Worm (Caenorhabditis elegans) whole organism, L1 larva: ENCODE data around the gene gcy-33.

Source experiments
- C16A3.4 ChIP-seq: fragments of 150-350 bp; optimal IDR thresholded peaks from 2 replicates; lab custom pipeline; 2014; ENCODE audit warnings: missing biosample characterization, missing genetic modification characterization
- F16B12.6 ChIP-seq: fragments of 150-350 bp; optimal IDR thresholded peaks from 2 replicates; lab custom pipeline; 2014; ENCODE audit warnings: missing biosample characterization, missing genetic modification characterization
- aha-1 ChIP-seq: fragments of 150-350 bp; optimal IDR thresholded peaks from 2 replicates; lab custom pipeline; 2014; ENCODE audit warnings: missing biosample characterization, missing genetic modification characterization
- aly-2 ChIP-seq: fragments of 150-350 bp; optimal IDR thresholded peaks from 2 replicates; lab custom pipeline; 2014; ENCODE audit warnings: missing biosample characterization, missing genetic modification characterization
- blmp-1 ChIP-seq: fragments of 150-350 bp; optimal IDR thresholded peaks from 2 replicates; lab custom pipeline; 2014; ENCODE audit warnings: missing biosample characterization, missing genetic modification characterization
- ceh-82 ChIP-seq, 3 experiments: fragments of 150-350 bp in 1 of 3; sonication (generic microtip) in 2 of 3; optimal IDR thresholded peaks; 2 replicates each; lab custom pipeline; 2014 to 2017; ENCODE audit warnings: missing biosample characterization in 3 of 3, missing genetic modification characterization in 3 of 3
- dpl-1 ChIP-seq, 3 experiments: fragments of 150-350 bp in 2 of 3; sonication (generic microtip) in 1 of 3; optimal IDR thresholded peaks; 2 replicates each; lab custom pipeline; 2014 to 2017; ENCODE audit warnings: missing biosample characterization in 3 of 3, missing genetic modification characterization in 3 of 3, missing genetic modification reagents in 3 of 3
- dsc-1 ChIP-seq: sonication (generic microtip); optimal IDR thresholded peaks from 2 replicates; lab custom pipeline; 2016; ENCODE audit warnings: mild to moderate bottlenecking, missing genetic modification characterization, missing compliant biosample characterization
- efl-1 ChIP-seq, 4 experiments: fragments of 150-350 bp; optimal IDR thresholded peaks in 3 of 4; peaks in 1 of 4; 1 replicate in 1 of 4; 2 replicates in 3 of 4; lab custom pipeline; 2014; ENCODE audit warnings: missing biosample characterization in 2 of 4, missing genetic modification characterization in 2 of 4, missing genetic modification reagents in 2 of 4
- egl-13 ChIP-seq: sonication (generic microtip); optimal IDR thresholded peaks from 2 replicates; lab custom pipeline; 2016; ENCODE audit warnings: missing genotype, missing genetic modification reagents, missing genetic modification characterization, missing compliant biosample characterization
- egl-27 ChIP-seq, 2 experiments: fragments of 150-350 bp in 1 of 2; sonication (generic microtip); optimal IDR thresholded peaks; 3 replicates each; lab custom pipeline; 2017 to 2018; ENCODE audit warnings: missing biosample characterization in 2 of 2, missing genetic modification characterization in 2 of 2, missing genetic modification reagents in 2 of 2
- elt-2 ChIP-seq: sonication (generic microtip); optimal IDR thresholded peaks from 2 replicates; lab custom pipeline; 2016; ENCODE audit warnings: missing genetic modification characterization, mild to moderate bottlenecking, inconsistent platforms, missing compliant biosample characterization, missing genetic modification reagents
- elt-3 ChIP-seq, 6 experiments: fragments of 150-350 bp in 1 of 6; sonication (generic microtip); optimal IDR thresholded peaks; 2 replicates each; lab custom pipeline; 2017 to 2018; ENCODE audit warnings: missing biosample characterization in 6 of 6, missing genetic modification characterization in 6 of 6, inconsistent platforms in 1 of 6
- fkh-4 ChIP-seq: sonication (generic microtip); optimal IDR thresholded peaks from 2 replicates; lab custom pipeline; 2016; ENCODE audit warnings: missing compliant biosample characterization, missing genetic modification characterization, borderline replicate concordance
- fkh-8 ChIP-seq: sonication (generic microtip); optimal IDR thresholded peaks from 2 replicates; lab custom pipeline; 2016; ENCODE audit warnings: mild to moderate bottlenecking, missing genetic modification characterization, missing compliant biosample characterization
- fos-1 ChIP-seq: fragments of 150-350 bp; optimal IDR thresholded peaks from 2 replicates; lab custom pipeline; 2014; ENCODE audit warnings: missing biosample characterization, missing genetic modification characterization
- hpl-2 ChIP-seq: fragments of 150-350 bp; optimal IDR thresholded peaks from 2 replicates; lab custom pipeline; 2014; ENCODE audit warnings: missing biosample characterization, missing genetic modification reagents, missing genetic modification characterization
- irx-1 ChIP-seq: sonication (generic microtip); optimal IDR thresholded peaks from 2 replicates; lab custom pipeline; 2016; ENCODE audit warnings: missing genetic modification characterization, missing compliant biosample characterization
- lin-15B ChIP-seq: fragments of 150-350 bp; sonication (generic microtip); optimal IDR thresholded peaks from 3 replicates; lab custom pipeline; 2014; ENCODE audit warnings: missing biosample characterization, missing genetic modification characterization
- lin-35 ChIP-seq, 2 experiments: fragments of 150-350 bp; optimal IDR thresholded peaks; 2 replicates each; lab custom pipeline; 2014; ENCODE audit warnings: missing biosample characterization in 2 of 2, missing genetic modification characterization in 2 of 2, missing genetic modification reagents in 2 of 2
- lin-39 ChIP-seq: fragments of 150-350 bp; optimal IDR thresholded peaks from 2 replicates; lab custom pipeline; 2014; ENCODE audit warnings: missing biosample characterization, missing genetic modification reagents, missing genetic modification characterization
- lir-3 ChIP-seq: sonication (generic microtip); optimal IDR thresholded peaks from 2 replicates; lab custom pipeline; 2016; ENCODE audit warnings: mild to moderate bottlenecking, missing genetic modification characterization, moderate library complexity, missing compliant biosample characterization; ENCODE audit not compliant: poor library complexity
- lsy-2 ChIP-seq, 2 experiments: fragments of 150-350 bp; optimal IDR thresholded peaks; 2 replicates each; lab custom pipeline; 2014; ENCODE audit warnings: missing biosample characterization in 2 of 2, missing genetic modification characterization in 2 of 2
- mab-9 ChIP-seq: fragments of 200-800 bp; sonication (Bioruptor generic); IDR thresholded peaks from 2 replicates; pipeline ENCODE4 v1.3.6; 2022; ENCODE audit warnings: missing genetic modification reagents, missing genetic modification characterization, missing compliant biosample characterization
- mep-1 ChIP-seq: fragments of 150-350 bp; optimal IDR thresholded peaks from 2 replicates; lab custom pipeline; 2014; ENCODE audit warnings: missing biosample characterization, missing genetic modification characterization
- nhr-12 ChIP-seq: sonication (generic microtip); optimal IDR thresholded peaks from 2 replicates; lab custom pipeline; 2017; ENCODE audit warnings: missing biosample characterization, missing genetic modification characterization
- nhr-19 ChIP-seq: fragments of 200-800 bp; sonication (Bioruptor generic); conservative IDR thresholded peaks from 2 replicates; pipeline ENCODE4 v1.3.6; 2022; ENCODE audit warnings: missing genetic modification characterization, missing compliant biosample characterization
- nhr-47 ChIP-seq: sonication (generic microtip); optimal IDR thresholded peaks from 2 replicates; lab custom pipeline; 2016; ENCODE audit warnings: mild to moderate bottlenecking, missing genetic modification characterization, moderate library complexity, missing compliant biosample characterization
- nhr-71 ChIP-seq: sonication (generic microtip); optimal IDR thresholded peaks from 2 replicates; lab custom pipeline; 2016; ENCODE audit warnings: mild to moderate bottlenecking, missing genetic modification characterization, moderate library complexity, missing compliant biosample characterization
- nhr-77 ChIP-seq: fragments of 150-350 bp; optimal IDR thresholded peaks from 2 replicates; lab custom pipeline; 2014; ENCODE audit warnings: missing biosample characterization, missing genetic modification characterization
- nhr-85 ChIP-seq: sonication (generic microtip); peaks from one replicate; lab custom pipeline; 2016; ENCODE audit warnings: missing genetic modification characterization, inconsistent platforms, missing compliant biosample characterization
- nhr-90 ChIP-seq: sonication (generic microtip); optimal IDR thresholded peaks from 2 replicates; lab custom pipeline; 2016; ENCODE audit warnings: mild to moderate bottlenecking, missing genetic modification characterization, missing compliant biosample characterization; ENCODE audit not compliant: poor library complexity
- rnt-1 ChIP-seq: sonication (generic microtip); optimal IDR thresholded peaks from 2 replicates; lab custom pipeline; 2016; ENCODE audit warnings: mild to moderate bottlenecking, missing genetic modification characterization, moderate library complexity, missing compliant biosample characterization
- skn-1 ChIP-seq: fragments of 150-350 bp; optimal IDR thresholded peaks from 2 replicates; lab custom pipeline; 2014; ENCODE audit warnings: missing biosample characterization, missing genetic modification characterization
- snpc-4 ChIP-seq: fragments of 150-350 bp; optimal IDR thresholded peaks from 2 replicates; lab custom pipeline; 2014; ENCODE audit warnings: missing biosample characterization, missing genetic modification characterization
- snu-23 ChIP-seq: sonication (generic microtip); optimal IDR thresholded peaks from 2 replicates; lab custom pipeline; 2016; ENCODE audit warnings: missing genetic modification characterization, missing compliant biosample characterization
- sptf-1 ChIP-seq: fragments of 150-350 bp; optimal IDR thresholded peaks from 2 replicates; lab custom pipeline; 2014; ENCODE audit warnings: missing biosample characterization, missing genetic modification characterization
- sup-37 ChIP-seq: fragments of 200-800 bp; sonication (Bioruptor generic); optimal IDR thresholded peaks from 2 replicates; lab custom pipeline; 2018; ENCODE audit warnings: mild to moderate bottlenecking, missing genetic modification characterization, missing compliant biosample characterization
- tbx-2 ChIP-seq: sonication (generic microtip); optimal IDR thresholded peaks from 2 replicates; lab custom pipeline; 2016; ENCODE audit warnings: missing genetic modification characterization, missing compliant biosample characterization
- tlp-1 ChIP-seq: fragments of 150-350 bp; optimal IDR thresholded peaks from 2 replicates; lab custom pipeline; 2014; ENCODE audit warnings: missing biosample characterization, missing genetic modification characterization
- unc-130 ChIP-seq: fragments of 150-350 bp; optimal IDR thresholded peaks from 2 replicates; lab custom pipeline; 2017; ENCODE audit warnings: missing biosample characterization, missing genetic modification characterization, inconsistent platforms
- unc-62 ChIP-seq: fragments of 150-350 bp; optimal IDR thresholded peaks from 2 replicates; lab custom pipeline; 2014; ENCODE audit warnings: missing biosample characterization, missing genetic modification reagents, missing genetic modification characterization
- xbp-1 ChIP-seq: sonication (generic microtip); optimal IDR thresholded peaks from 2 replicates; lab custom pipeline; 2016; ENCODE audit warnings: missing genetic modification characterization, missing compliant biosample characterization
- zag-1 ChIP-seq: fragments of 150-350 bp; optimal IDR thresholded peaks from 2 replicates; lab custom pipeline; 2014; ENCODE audit warnings: missing biosample characterization, missing genetic modification characterization
- zip-4 ChIP-seq: fragments of 200-800 bp; sonication (Bioruptor generic); optimal IDR thresholded peaks from 2 replicates; lab custom pipeline; 2018; ENCODE audit warnings: mild to moderate bottlenecking, missing genetic modification characterization, moderate library complexity, missing compliant biosample characterization
- ztf-11 ChIP-seq, 2 experiments: sonication (generic microtip); optimal IDR thresholded peaks; 2 replicates each; lab custom pipeline; 2016 to 2017; ENCODE audit warnings: missing genetic modification characterization in 2 of 2, missing biosample characterization in 1 of 2, missing compliant biosample characterization in 1 of 2
- ztf-4 ChIP-seq: fragments of 150-350 bp; optimal IDR thresholded peaks from 2 replicates; lab custom pipeline; 2014; ENCODE audit warnings: missing biosample characterization, missing genetic modification characterization

Gene gcy-33

DNA sequence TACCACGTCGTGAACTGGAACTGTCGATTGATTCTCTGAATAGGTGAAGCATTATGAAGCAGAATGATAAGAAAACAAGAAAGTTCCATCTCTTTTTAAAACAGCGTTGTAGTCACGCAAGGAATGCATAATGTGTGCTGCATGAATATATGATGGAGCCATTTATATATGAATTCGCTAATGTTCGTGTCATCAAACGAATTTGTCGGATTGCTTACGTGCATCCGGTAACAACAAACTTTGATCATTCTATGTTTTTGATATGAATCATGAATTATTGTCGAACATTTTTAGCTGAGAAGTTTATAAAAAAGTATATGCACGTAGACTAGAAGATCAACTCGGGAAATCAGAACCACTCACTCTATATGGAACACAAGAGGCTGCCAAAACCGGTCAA is 4.2 kb downstream of the gcy-33 start:
- TF ChIP-seq sptf-1 (tag; lab: Kevin White, UChicago): no peak
- no peak for TF ChIP-seq aly-2 (tag; lab: Kevin White, UChicago)
- peak; percentile 50 for TF ChIP-seq egl-13 (tag; lab: Kevin White, UChicago)

DNA sequence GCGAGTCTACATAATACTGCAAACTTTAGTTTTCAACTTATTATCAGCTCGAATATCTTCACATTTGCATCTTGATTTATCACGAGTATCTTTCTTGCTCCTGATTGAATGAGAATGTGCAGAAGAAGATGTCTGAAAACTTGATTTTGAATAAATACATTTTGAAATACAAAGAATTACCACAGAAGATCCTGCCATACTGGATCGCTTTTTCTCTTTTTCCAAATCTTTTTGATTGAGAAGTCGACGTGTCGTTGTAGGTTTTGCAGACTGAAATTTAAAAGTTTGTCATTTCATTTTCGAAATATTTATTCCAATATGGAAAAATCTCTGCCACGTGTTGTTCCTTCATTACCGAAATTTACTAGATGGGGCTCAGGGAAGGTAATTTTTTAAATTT is 5.7 kb downstream of the gcy-33 start, which contains the start of gene C52E4.12:
C52E4.12 (plus strand) TSS at position 301 of the 400 bp plus-strand sequence.
- TF ChIP-seq mab-9 (GFP tag; lab: Robert Waterston, UW) (no peak), lir-3 (tag; lab: Kevin White, UChicago) (no peak), efl-1 (optimal IDR thresholded peaks at IDR 0.05; lab: Kevin White, UChicago) (no peak), efl-1 (GFP tag; optimal IDR thresholded peaks at IDR 0.05 in 1 of 2; lab: Kevin White, UChicago) (no peak), lin-39 (tag; lab: Kevin White, UChicago) (no peak), nhr-71 (no peak), sup-37 (no peak), ztf-11 (tag; optimal IDR thresholded peaks at IDR 0.05; lab: Kevin White, UChicago) (no peak), hpl-2 (GFP tag; lab: Kevin White, UChicago) (no peak), irx-1 (tag; lab: Kevin White, UChicago) (no peak), dsc-1 (tag; lab: Kevin White, UChicago) (no peak), egl-27 (tag; optimal IDR thresholded peaks at IDR 0.05; lab: Kevin White, UChicago) (no peak), rnt-1 (no peak)

DNA sequence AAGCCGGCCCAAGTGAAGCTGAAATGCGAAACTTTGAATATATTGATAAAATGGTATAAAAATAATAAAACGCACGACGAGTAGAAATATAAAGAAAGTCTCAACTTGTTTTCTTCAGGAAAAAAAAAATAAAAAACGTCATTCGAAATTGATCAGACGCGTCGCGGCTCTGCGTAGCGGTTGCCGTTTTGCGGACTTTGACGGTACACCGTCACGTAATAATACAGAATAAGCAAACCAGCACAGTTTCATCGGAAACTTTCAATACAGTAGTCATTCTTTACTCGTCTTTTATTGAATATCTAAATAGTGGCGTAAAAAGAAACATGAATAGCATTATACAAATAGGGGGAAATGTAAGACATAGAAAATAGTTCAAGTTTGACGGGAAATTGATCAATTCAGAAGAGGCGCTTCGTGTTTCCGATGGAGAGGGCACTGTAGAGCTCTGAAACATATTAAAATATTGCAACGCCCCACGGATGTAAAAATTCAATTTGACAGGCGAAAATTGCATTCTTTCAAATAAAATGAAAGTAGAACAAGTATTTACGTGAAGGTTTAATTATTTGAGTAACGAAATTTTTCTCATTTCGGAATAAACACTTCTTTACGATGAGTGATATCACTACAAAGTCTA is 7.8 kb downstream of the gcy-33 start, which contains the start of the genes cyl-1 and C52E4.7:
cyl-1 (minus strand) TSS at position 18 of the 640 bp plus-strand sequence.
C52E4.7 (plus strand) TSS at position 590 of the 640 bp plus-strand sequence.
- TF ChIP-seq lin-15B (tag; lab: Kevin White, UChicago) (peak; percentile 57), F16B12.6 (tag; lab: Kevin White, UChicago) (peak; percentile 91), fos-1 (tag; lab: Kevin White, UChicago) (no peak), fkh-8 (tag; lab: Kevin White, UChicago) (peak; percentile 53), lsy-2 (tag; optimal IDR thresholded peaks at IDR 0.05; lab: Kevin White, UChicago) (peak; percentile 54 to 86), fkh-4 (tag; lab: Kevin White, UChicago) (no peak), lin-35 (GFP tag; optimal IDR thresholded peaks at IDR 0.05; lab: Kevin White, UChicago) (peak; percentile 69 to 81), zag-1 (tag; lab: Kevin White, UChicago) (no peak), tlp-1 (tag; lab: Kevin White, UChicago) (no peak), skn-1 (peak; percentile 76), nhr-85 (tag; lab: Kevin White, UChicago) (peak; percentile 42), snu-23 (GFP tag; lab: Kevin White, UChicago) (peak; percentile 63), nhr-77 (tag; lab: Kevin White, UChicago) (no peak), elt-3 (tag; optimal IDR thresholded peaks at IDR 0.05; lab: Kevin White, UChicago) (peak in 1 of 6 experiments; percentile 44), egl-27 (tag; optimal IDR thresholded peaks at IDR 0.05; lab: Kevin White, UChicago) (no peak), nhr-19 (GFP tag; lab: Robert Waterston, UW) (0 out of 2 replicates have a peak, but pooled peaks have one; percentile 3), ztf-11 (tag; optimal IDR thresholded peaks at IDR 0.05; lab: Kevin White, UChicago) (no peak), aha-1 (tag; lab: Kevin White, UChicago) (no peak), elt-2 (tag; lab: Kevin White, UChicago) (no peak), unc-62 (no peak), lin-39 (tag; lab: Kevin White, UChicago) (no peak), nhr-71 (peak; percentile 71), unc-130 (peak; percentile 41), nhr-12 (tag; lab: Kevin White, UChicago) (no peak), ztf-4 (tag; lab: Kevin White, UChicago) (no peak), mep-1 (tag; lab: Kevin White, UChicago) (peak; percentile 80), blmp-1 (tag; lab: Kevin White, UChicago) (peak; percentile 72), C16A3.4 (tag; lab: Kevin White, UChicago) (peak; percentile 50), zip-4 (GFP tag; lab: Kevin White, UChicago) (no peak), nhr-47 (tag; lab: Kevin White, UChicago) (peak; percentile 50), dpl-1 (GFP tag; optimal IDR thresholded peaks at IDR 0.05; lab: Kevin White, UChicago) (peak; percentile 46 to 73 (median 61)), snpc-4 (tag; lab: Kevin White, UChicago) (peak; percentile 59), tbx-2 (peak; percentile 34), nhr-90 (no peak), ceh-82 (tag; optimal IDR thresholded peaks at IDR 0.05; lab: Kevin White, UChicago) (peak in 2 of 3 experiments; percentile 35 to 40), xbp-1 (tag; lab: Kevin White, UChicago) (peak; percentile 46), egl-13 (tag; lab: Kevin White, UChicago) (no peak)
